Worm (Caenorhabditis elegans) whole organism, L2 larva: Measurements from ENCODE around the gene Y40A1A.2.

Experiments
- fos-1 ChIP-seq: fragments of 150-350 bp; optimal IDR thresholded peaks from 2 replicates; lab custom pipeline; 2014; ENCODE audit warnings: missing biosample characterization, missing genetic modification characterization
- nhr-77 ChIP-seq: fragments of 150-350 bp; optimal IDR thresholded peaks from 2 replicates; lab custom pipeline; 2014; ENCODE audit warnings: missing biosample characterization, missing genetic modification characterization
- unc-39 ChIP-seq: fragments of 150-350 bp; optimal IDR thresholded peaks from 2 replicates; lab custom pipeline; 2014; ENCODE audit warnings: missing biosample characterization, missing genetic modification characterization
- zag-1 ChIP-seq: fragments of 150-350 bp; optimal IDR thresholded peaks from 2 replicates; lab custom pipeline; 2014; ENCODE audit warnings: missing biosample characterization, missing genetic modification characterization
- ztf-11 ChIP-seq: sonication (generic microtip); optimal IDR thresholded peaks from 2 replicates; lab custom pipeline; 2017; ENCODE audit warnings: missing biosample characterization, missing genetic modification characterization

DNA sequence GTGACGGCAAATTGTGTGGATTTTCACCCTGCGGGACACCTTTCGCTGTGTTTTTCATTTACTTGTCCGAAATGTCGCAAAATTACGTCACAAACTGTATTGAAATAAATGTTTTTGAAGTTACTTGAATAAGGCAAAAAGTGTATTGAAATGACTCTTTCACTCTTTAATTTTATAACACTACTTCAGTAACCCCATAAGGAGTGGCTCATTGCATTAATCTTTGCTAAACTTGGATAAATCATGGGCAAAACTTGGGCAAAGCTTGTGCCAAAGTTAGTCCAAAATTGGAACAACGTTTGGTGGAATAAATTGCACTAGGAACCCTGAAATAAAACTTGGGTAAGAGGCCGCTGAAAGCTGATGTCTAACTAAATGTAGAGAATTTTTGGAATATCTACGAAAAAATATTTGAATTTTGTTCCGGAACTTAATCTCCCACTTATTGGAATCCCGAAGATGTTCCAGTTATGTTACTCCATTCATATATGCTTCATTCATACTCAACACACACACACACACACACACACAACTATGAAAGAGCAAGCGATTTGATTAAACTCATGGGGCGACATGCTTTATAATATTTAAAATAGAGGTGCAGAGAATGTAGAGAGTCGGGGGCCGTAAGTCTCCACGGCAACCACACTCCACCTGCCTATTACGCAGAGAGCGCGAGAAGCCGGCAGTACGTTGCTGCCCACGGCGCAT, 22.1 kb downstream of the Y40A1A.2 start, which contains the start of gene Y102A11A.9:
- no peak for TF ChIP-seq ztf-11 (tag; lab: Kevin White, UChicago)
- no peak for TF ChIP-seq unc-39 (tag; lab: Kevin White, UChicago)
- TF ChIP-seq nhr-77 (tag; lab: Kevin White, UChicago), result no peak
- TF ChIP-seq zag-1 (tag; lab: Kevin White, UChicago), result no peak
- TF ChIP-seq fos-1 (tag; lab: Kevin White, UChicago), result no peak
